Fruit fly (Drosophila melanogaster): ENCODE measurements around the gene CG1677.
A peak's percentile ranks its signal among the peaks of the same experiment; 100 is the strongest.

DNA sequence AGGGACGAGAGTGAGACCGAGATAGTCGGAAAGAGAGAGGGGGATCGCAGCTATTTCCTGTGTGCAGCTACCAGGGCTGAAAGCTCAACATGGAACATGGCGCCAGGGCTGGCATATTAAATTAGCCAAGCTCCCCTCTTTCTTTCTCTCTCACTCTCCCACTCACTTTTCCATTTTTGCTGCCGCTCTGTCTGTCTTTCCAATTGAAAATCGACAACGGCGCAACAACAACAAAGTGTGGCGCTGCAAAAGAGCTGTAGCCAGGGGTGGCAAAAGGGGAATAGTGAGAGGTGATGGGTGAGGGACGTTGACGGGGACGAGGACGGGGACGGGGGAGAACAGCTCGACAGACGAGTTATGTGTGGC, 105.3 kb downstream of the CG1677 start:
- TF ChIP-seq dysf (GFP tag; IDR thresholded peaks at IDR 0.05), result no peak
- no peak for TF ChIP-seq mam (GFP tag; optimal IDR thresholded peaks at IDR 0.05)
- TF ChIP-seq Hr39 (optimal IDR thresholded peaks at IDR 0.05), result no peak
- no peak for TF ChIP-seq pan (optimal IDR thresholded peaks at IDR 0.05)
- TF ChIP-seq pan (GFP tag; optimal IDR thresholded peaks at IDR 0.05 in 1 of 2, IDR thresholded peaks at IDR 0.05 in 1 of 2), result no peak
- TF ChIP-seq CG10366 (GFP tag; IDR thresholded peaks at IDR 0.05), result 0 out of 2 replicates have a peak, but pooled peaks have one; percentile 7
- TF ChIP-seq CG7786 (GFP tag; optimal IDR thresholded peaks at IDR 0.05), result no peak
- no peak for TF ChIP-seq jing (GFP tag; optimal IDR thresholded peaks at IDR 0.05)

All from whole organism, embryonic.